Fruit fly (Drosophila melanogaster): ENCODE results near the gene CG33764.

Gene CG33764

DNA sequence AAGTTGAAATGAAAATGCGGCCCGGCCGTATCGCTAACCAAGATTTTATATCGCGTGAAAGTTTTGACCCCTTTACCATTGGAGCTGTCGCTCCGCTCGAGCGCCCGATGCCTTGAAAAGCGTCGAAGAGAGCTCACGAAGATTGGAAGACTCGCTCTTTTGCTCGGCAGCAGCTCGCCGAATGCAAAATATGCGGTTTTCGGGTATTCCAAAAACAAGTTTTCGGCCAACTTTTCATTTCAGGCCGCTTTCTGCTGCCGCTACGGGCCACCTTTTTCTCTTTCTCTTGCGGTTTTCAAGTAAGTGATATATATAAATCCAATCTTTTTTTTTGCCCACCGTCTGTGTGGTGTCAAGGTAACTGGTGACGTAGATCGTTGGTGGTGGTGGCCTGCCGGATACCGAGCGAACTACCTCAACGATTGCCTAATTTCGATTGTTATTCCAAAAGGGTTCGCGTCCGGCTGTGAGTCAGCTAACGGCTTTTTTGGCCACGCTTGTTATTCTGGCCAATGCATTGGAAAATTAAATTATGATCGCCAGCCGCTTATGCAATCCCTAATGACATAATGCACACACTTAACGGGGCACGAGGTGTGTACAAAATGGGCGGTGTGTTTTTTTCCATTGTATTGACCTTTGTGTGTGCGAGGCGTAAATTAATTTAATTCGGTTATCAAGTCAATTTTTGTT lies 40.5 kb upstream of the CG33764 start, which contains the start of gene dyl (continued):
- no peak for TF ChIP-seq CG6791 (GFP tag; IDR thresholded peaks at IDR 0.05; ENCODE audit: partially characterized antibody)
- no peak for TF ChIP-seq CG15479 (GFP tag; optimal IDR thresholded peaks at IDR 0.05)
- no peak for TF ChIP-seq Aef1 (GFP tag; IDR thresholded peaks at IDR 0.05)
- no peak for TF ChIP-seq YL-1 (GFP tag; optimal IDR thresholded peaks at IDR 0.05)
- TF ChIP-seq CG13123 (GFP tag; optimal IDR thresholded peaks at IDR 0.05) = no peak
- TF ChIP-seq CG43689 (GFP tag; IDR thresholded peaks at IDR 0.05) = no peak
- no peak for TF ChIP-seq CG2678 (tag; optimal IDR thresholded peaks at IDR 0.05)
- no peak for TF ChIP-seq Bgb (GFP tag; IDR thresholded peaks at IDR 0.05; ENCODE audit: partially characterized antibody)
- no peak for TF ChIP-seq Xrp1 (GFP tag; IDR thresholded peaks at IDR 0.05)
- no peak for TF ChIP-seq NfI (GFP tag; optimal IDR thresholded peaks at IDR 0.05)
- TF ChIP-seq Taf1 (GFP tag; IDR thresholded peaks at IDR 0.05) = no peak
- TF ChIP-seq CG12769 (tag; optimal IDR thresholded peaks at IDR 0.05) = peak; percentile 9
- TF ChIP-seq CkIIα-i1 (GFP tag; IDR thresholded peaks at IDR 0.05) = no peak
- TF ChIP-seq Hr78 (GFP tag; optimal IDR thresholded peaks at IDR 0.05) = peak in 1 of 2 experiments; percentile 68
- no peak for TF ChIP-seq lab (GFP tag; optimal IDR thresholded peaks at IDR 0.05)
- TF ChIP-seq CG9437 (GFP tag; optimal IDR thresholded peaks at IDR 0.05) = no peak
- peak; percentile 55; the same call in 1 of the 2 replicates for TF ChIP-seq vvl (GFP tag; IDR thresholded peaks at IDR 0.05)
- TF ChIP-seq CG32532 (GFP tag; IDR thresholded peaks at IDR 0.05) = no peak
- no peak for TF ChIP-seq TFAM (GFP tag; optimal IDR thresholded peaks at IDR 0.05)
- TF ChIP-seq bsh (GFP tag; optimal IDR thresholded peaks at IDR 0.05) = no peak
- TF ChIP-seq gce (GFP tag; IDR thresholded peaks at IDR 0.05) = no peak
- no peak for TF ChIP-seq otp (GFP tag; IDR thresholded peaks at IDR 0.05)
- TF ChIP-seq H15 (GFP tag; IDR thresholded peaks at IDR 0.05) = no peak
- TF ChIP-seq br (optimal IDR thresholded peaks at IDR 0.05) = no peak
- no peak for TF ChIP-seq CG15601 (tag; optimal IDR thresholded peaks at IDR 0.05)
- TF ChIP-seq tup (GFP tag; optimal IDR thresholded peaks at IDR 0.05) = no peak

DNA sequence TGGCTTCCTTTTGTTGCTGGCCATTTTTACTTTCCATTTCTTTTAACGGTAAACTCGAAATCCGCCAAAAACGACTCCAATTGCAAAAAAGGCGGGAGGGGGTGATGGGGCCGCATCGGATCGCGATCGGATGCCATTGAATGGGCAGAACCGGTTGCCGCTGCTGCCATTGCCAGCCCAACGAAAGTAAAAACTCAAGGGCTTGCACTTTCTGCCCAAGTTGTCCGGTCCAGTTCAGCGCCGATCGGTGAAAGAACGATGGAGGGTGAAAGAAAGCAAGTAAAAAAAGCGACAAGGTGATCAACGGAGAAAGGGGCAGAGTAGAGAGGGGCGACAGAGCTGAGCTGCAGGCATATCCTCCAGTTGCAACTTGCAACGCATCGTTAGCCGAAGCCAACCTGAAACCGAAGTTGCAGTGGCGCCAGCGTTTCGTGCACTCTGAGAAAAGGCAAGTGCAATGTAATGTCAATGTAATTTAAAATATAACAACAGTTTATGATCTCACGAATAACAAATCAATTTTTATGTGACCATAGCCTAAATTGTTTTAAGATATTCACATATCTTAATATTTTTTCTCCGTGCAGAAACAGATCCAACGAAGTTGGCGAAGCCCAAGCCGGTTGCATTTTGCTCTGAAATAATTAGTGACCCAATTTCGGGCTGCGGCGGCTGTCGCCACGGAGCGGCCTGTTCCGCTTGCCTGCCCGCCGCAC lies 37.1 kb upstream of the CG33764 start:
- TF ChIP-seq Drgx (GFP tag; IDR thresholded peaks at IDR 0.05) (peak; percentile 95), prd (optimal IDR thresholded peaks at IDR 0.05) (no peak), prd (GFP tag; IDR thresholded peaks at IDR 0.05) (no peak), dmrt11E (tag; optimal IDR thresholded peaks at IDR 0.05) (no peak), sens (GFP tag) (peak; percentile 85), CG12299 (tag; optimal IDR thresholded peaks at IDR 0.05) (no peak), CG10431 (GFP tag; optimal IDR thresholded peaks at IDR 0.05) (no peak), btn (GFP tag; optimal IDR thresholded peaks at IDR 0.05) (no peak), CG11247 (GFP tag; IDR thresholded peaks at IDR 0.05) (no peak), gem (tag; optimal IDR thresholded peaks at IDR 0.05) (peak; percentile 16), CG17328 (GFP tag; IDR thresholded peaks at IDR 0.05) (no peak), Ets65A (GFP tag) (peak; percentile 85), CG13894 (tag; optimal IDR thresholded peaks at IDR 0.05) (no peak), vvl (GFP tag; IDR thresholded peaks at IDR 0.05) (0 out of 2 replicates have a peak, but pooled peaks have one; percentile 26), CG13624 (GFP tag; optimal IDR thresholded peaks at IDR 0.05) (no peak), CG7786 (GFP tag; optimal IDR thresholded peaks at IDR 0.05) (no peak), bigmax (GFP tag; optimal IDR thresholded peaks at IDR 0.05) (no peak), CG3065 (GFP tag; optimal IDR thresholded peaks at IDR 0.05) (no peak), dysf (GFP tag; IDR thresholded peaks at IDR 0.05) (0 out of 3 replicates have a peak, but pooled peaks have one; percentile 21), sisA (GFP tag; IDR thresholded peaks at IDR 0.05) (0 out of 2 replicates have a peak, but pooled peaks have one; percentile 18), Max (GFP tag; optimal IDR thresholded peaks at IDR 0.05) (no peak), NfI (GFP tag; optimal IDR thresholded peaks at IDR 0.05) (no peak), Sox102F (GFP tag; optimal IDR thresholded peaks at IDR 0.05) (peak; percentile 0), Xrp1 (GFP tag; IDR thresholded peaks at IDR 0.05) (peak; percentile 44; the same call in 1 of the 2 replicates), pan (optimal IDR thresholded peaks at IDR 0.05) (no peak), pan (GFP tag; optimal IDR thresholded peaks at IDR 0.05 in 1 of 2, IDR thresholded peaks at IDR 0.05 in 1 of 2) (no peak), eyg (GFP tag; optimal IDR thresholded peaks at IDR 0.05) (no peak)
